Worm (Caenorhabditis elegans) whole organism, mixed stage, embryonic: ENCODE measurements around the gene fbxa-79.

Experiments used
- blmp-1 ChIP-seq: fragments of 150-350 bp; optimal IDR thresholded peaks from 2 replicates; lab custom pipeline; 2014; ENCODE audit warnings: missing biosample characterization, missing genetic modification characterization
- ceh-39 ChIP-seq: fragments of 150-350 bp; optimal IDR thresholded peaks from 2 replicates; lab custom pipeline; 2014; ENCODE audit warnings: missing biosample characterization, missing genetic modification characterization
- ceh-43 ChIP-seq: fragments of 200-800 bp; sonication (Bioruptor generic); optimal IDR thresholded peaks from 2 replicates; lab custom pipeline; 2018; ENCODE audit warnings: mild to moderate bottlenecking, missing genetic modification characterization, moderate library complexity, missing compliant biosample characterization
- ceh-83 ChIP-seq: fragments of 200-800 bp; sonication (Bioruptor generic); optimal IDR thresholded peaks from 2 replicates; lab custom pipeline; 2018; ENCODE audit warnings: mild to moderate bottlenecking, missing genetic modification characterization, missing compliant biosample characterization
- cnd-1 ChIP-seq: fragments of 200-800 bp; sonication (Bioruptor generic); optimal IDR thresholded peaks from 2 replicates; lab custom pipeline; 2018; ENCODE audit warnings: mild to moderate bottlenecking, missing genetic modification characterization, missing compliant biosample characterization
- drap-1 ChIP-seq: fragments of 200-800 bp; sonication (Bioruptor generic); optimal IDR thresholded peaks from 3 replicates; lab custom pipeline; 2018; ENCODE audit warnings: mild to moderate bottlenecking, missing genetic modification characterization, missing compliant biosample characterization
- elt-1 ChIP-seq: sonication (generic microtip); optimal IDR thresholded peaks from 2 replicates; lab custom pipeline; 2017; ENCODE audit warnings: missing genetic modification characterization, mild to moderate bottlenecking, missing compliant biosample characterization, antibody characterized with exemption, moderate library complexity, borderline replicate concordance; ENCODE audit not compliant: insufficient read depth
- elt-3 ChIP-seq: fragments of 150-350 bp; optimal IDR thresholded peaks from 2 replicates; lab custom pipeline; 2014; ENCODE audit warnings: missing biosample characterization, missing genetic modification characterization
- hlh-1 ChIP-seq: fragments of 150-350 bp; optimal IDR thresholded peaks from 2 replicates; lab custom pipeline; 2014; ENCODE audit warnings: missing biosample characterization, missing genetic modification reagents, missing genetic modification characterization
- lin-13 ChIP-seq: fragments of 150-350 bp; optimal IDR thresholded peaks from 2 replicates; lab custom pipeline; 2014; ENCODE audit warnings: missing biosample characterization, missing genetic modification characterization
- lin-32 ChIP-seq: fragments of 200-800 bp; sonication (Bioruptor generic); optimal IDR thresholded peaks from 2 replicates; lab custom pipeline; 2018; ENCODE audit warnings: mild to moderate bottlenecking, missing genetic modification characterization, missing compliant biosample characterization
- lsy-2 ChIP-seq: fragments of 150-350 bp; optimal IDR thresholded peaks from 2 replicates; lab custom pipeline; 2014; ENCODE audit warnings: missing biosample characterization, missing genetic modification characterization
- mab-5 ChIP-seq: fragments of 150-350 bp; optimal IDR thresholded peaks from 2 replicates; lab custom pipeline; 2014; ENCODE audit warnings: missing biosample characterization, missing genetic modification characterization
- mls-2 ChIP-seq: sonication (generic microtip); optimal IDR thresholded peaks from 2 replicates; lab custom pipeline; 2016; ENCODE audit warnings: mild to moderate bottlenecking, missing genetic modification characterization, moderate library complexity, missing compliant biosample characterization
- nhr-12 ChIP-seq: fragments of 150-350 bp; optimal IDR thresholded peaks from 2 replicates; lab custom pipeline; 2014; ENCODE audit warnings: missing biosample characterization, missing genetic modification characterization
- nhr-237 ChIP-seq: fragments of 150-350 bp; optimal IDR thresholded peaks from 2 replicates; lab custom pipeline; 2014; ENCODE audit warnings: missing biosample characterization, missing genetic modification characterization
- nhr-28 ChIP-seq: fragments of 150-350 bp; optimal IDR thresholded peaks from 2 replicates; lab custom pipeline; 2014; ENCODE audit warnings: missing biosample characterization, missing genetic modification characterization
- nhr-76 ChIP-seq: sonication (generic microtip); optimal IDR thresholded peaks from 2 replicates; lab custom pipeline; 2017; ENCODE audit warnings: missing biosample characterization, missing genetic modification characterization
- sem-2 ChIP-seq: fragments of 200-800 bp; sonication (Bioruptor generic); optimal IDR thresholded peaks from 2 replicates; lab custom pipeline; 2018; ENCODE audit warnings: mild to moderate bottlenecking, missing genetic modification characterization, missing compliant biosample characterization
- snpc-4 ChIP-seq: fragments of 150-350 bp; optimal IDR thresholded peaks from 2 replicates; lab custom pipeline; 2014; ENCODE audit warnings: missing biosample characterization, missing genetic modification characterization
- sptf-1 ChIP-seq: sonication (generic microtip); optimal IDR thresholded peaks from 2 replicates; lab custom pipeline; 2017; ENCODE audit warnings: mild to moderate bottlenecking, missing genetic modification characterization, moderate library complexity, missing compliant biosample characterization
- tbx-8 ChIP-seq: fragments of 200-800 bp; sonication (Bioruptor generic); optimal IDR thresholded peaks from 2 replicates; lab custom pipeline; 2018; ENCODE audit warnings: mild to moderate bottlenecking, missing genetic modification characterization, moderate library complexity, missing compliant biosample characterization
- unc-39 ChIP-seq: fragments of 150-350 bp; optimal IDR thresholded peaks from 2 replicates; lab custom pipeline; 2014; ENCODE audit warnings: missing biosample characterization, missing genetic modification characterization
- unc-62 ChIP-seq: fragments of 150-350 bp; optimal IDR thresholded peaks from 2 replicates; lab custom pipeline; 2014; ENCODE audit warnings: missing biosample characterization, missing genetic modification reagents, missing genetic modification characterization
- zip-8 ChIP-seq: fragments of 150-350 bp; optimal IDR thresholded peaks from 2 replicates; lab custom pipeline; 2014; ENCODE audit warnings: missing biosample characterization, missing genetic modification characterization
- ztf-11 ChIP-seq: fragments of 150-350 bp; optimal IDR thresholded peaks from 2 replicates; lab custom pipeline; 2014; ENCODE audit warnings: missing biosample characterization, missing genetic modification characterization

Gene fbxa-79

ce11 chrIII:1345694-1346093 is 37.6 kb upstream of the fbxa-79 start, which contains the start of gene Y82E9BL.6:
Gene Y82E9BL.6 (minus strand): TSS chrIII:1345794.
- TF ChIP-seq nhr-237 (tag; lab: Kevin White, UChicago) = no peak
- no peak for TF ChIP-seq mls-2 (tag; lab: Kevin White, UChicago)
- no peak for TF ChIP-seq elt-3
- no peak for TF ChIP-seq elt-1 (tag; lab: Kevin White, UChicago)
- TF ChIP-seq lin-13 (tag; lab: Kevin White, UChicago) = no peak
- TF ChIP-seq, all 35 proteins: peak for 0

- TF ChIP-seq lin-13 (tag; lab: Kevin White, UChicago) (no peak), ztf-11 (tag; lab: Kevin White, UChicago) (no peak), mab-5 (tag; lab: Kevin White, UChicago) (no peak), lin-32 (GFP tag; lab: Kevin White, UChicago) (no peak)
Observed at ce11 chrIII:1342919-1343419, 34.9 kb upstream of the fbxa-79 start, which contains the start of gene fbxa-27. Gene fbxa-27 (plus strand): TSS chrIII:1342969.

ce11 chrIII:1342488-1342887 is 34.4 kb upstream of the fbxa-79 start, which contains the start of gene fbxa-26:
Gene fbxa-26 (minus strand): TSS chrIII:1342522.
- TF ChIP-seq cnd-1 (tag; lab: Kevin White, UChicago) (no peak), sptf-1 (tag; lab: Kevin White, UChicago) (no peak), ceh-39 (no peak), nhr-12 (tag; lab: Kevin White, UChicago) (no peak), tbx-8 (GFP tag; lab: Kevin White, UChicago) (no peak)

- TF ChIP-seq sptf-1 (tag; lab: Kevin White, UChicago) (no peak), elt-3 (no peak), mab-5 (tag; lab: Kevin White, UChicago) (no peak), hlh-1 (tag; lab: Kevin White, UChicago) (no peak), mls-2 (tag; lab: Kevin White, UChicago) (no peak), lsy-2 (tag; lab: Kevin White, UChicago) (no peak), unc-62 (GFP tag; lab: Kevin White, UChicago) (no peak), drap-1 (GFP tag; lab: Kevin White, UChicago) (no peak), unc-39 (tag; lab: Kevin White, UChicago) (no peak), ceh-83 (GFP tag; lab: Kevin White, UChicago) (no peak), zip-8 (tag; lab: Kevin White, UChicago) (no peak), snpc-4 (tag; lab: Kevin White, UChicago) (no peak), nhr-28 (tag; lab: Kevin White, UChicago) (no peak)
Observed at ce11 chrIII:1340240-1340639, 32.1 kb upstream of the fbxa-79 start, which contains the start of gene fbxa-5. Gene fbxa-5 (minus strand): TSS chrIII:1340340.

ce11 chrIII:1331894-1332293 is 23.8 kb upstream of the fbxa-79 start, which contains the start of gene Y82E9BL.19:
Gene Y82E9BL.19 (plus strand): TSS chrIII:1332016.
- TF ChIP-seq lin-13 (tag; lab: Kevin White, UChicago) (no peak), sem-2 (no peak), ceh-43 (GFP tag; lab: Kevin White, UChicago) (no peak), unc-62 (GFP tag; lab: Kevin White, UChicago) (no peak), nhr-76 (no peak)

ce11 chrIII:1326490-1326889 is 18.4 kb upstream of the fbxa-79 start, which contains the start of gene Y82E9BL.18:
Gene Y82E9BL.18 (plus strand): TSS chrIII:1326790.
- TF ChIP-seq hlh-1 (tag; lab: Kevin White, UChicago) (no peak), unc-39 (tag; lab: Kevin White, UChicago) (no peak), sem-2 (no peak)

- TF ChIP-seq ceh-39 (no peak), ceh-83 (GFP tag; lab: Kevin White, UChicago) (no peak), unc-39 (tag; lab: Kevin White, UChicago) (no peak), blmp-1 (tag; lab: Kevin White, UChicago) (no peak)
Observed at ce11 chrIII:1324513-1324912, 16.4 kb upstream of the fbxa-79 start, which contains the start of gene fbxa-14. Gene fbxa-14 (minus strand): TSS chrIII:1324613.
